Fruit fly (Drosophila melanogaster) whole organism, embryonic: ENCODE data around the gene CG17349.

ENCODE experiments used
- Ada2b ChIP-seq: fragments of 200-800 bp; sonication (Bioruptor generic); IDR thresholded peaks from 2 replicates; pipeline ENCODE4 v1.3.6; 2022; ENCODE audit warnings: missing biosample characterization, missing genetic modification characterization
- Asciz ChIP-seq: fragments of 200-800 bp; sonication (Bioruptor generic); optimal IDR thresholded peaks from 2 replicates; lab custom pipeline; 2017; ENCODE audit warnings: missing biosample characterization, mild to moderate bottlenecking, missing genetic modification characterization, missing genetic modification reagents
- CG10959 ChIP-seq: fragments of 200-800 bp; sonication (Bioruptor generic); IDR thresholded peaks from 2 replicates; pipeline ENCODE4 v1.3.6; 2022; ENCODE audit warnings: missing biosample characterization, missing genetic modification characterization
- CG11560 ChIP-seq: fragments of 200-800 bp; sonication (Bioruptor generic); IDR thresholded peaks from 3 replicates; pipeline ENCODE4 v1.3.6; 2022; ENCODE audit warnings: missing biosample characterization, missing genetic modification characterization
- CG12104 ChIP-seq: fragments of 200-800 bp; sonication (Bioruptor generic); optimal IDR thresholded peaks from 3 replicates; lab custom pipeline; 2016; ENCODE audit warnings: missing biosample characterization, missing genetic modification characterization
- CG13287 ChIP-seq: fragments of 200-800 bp; sonication (Bioruptor generic); IDR thresholded peaks from 2 replicates; pipeline ENCODE4 v1.3.6; 2022; ENCODE audit warnings: missing biosample characterization, missing genetic modification characterization; ENCODE audit not compliant: partially characterized antibody
- CG13775 ChIP-seq: fragments of 200-800 bp; sonication (Bioruptor generic); optimal IDR thresholded peaks from 3 replicates; lab custom pipeline; 2017; ENCODE audit warnings: missing biosample characterization, mild to moderate bottlenecking, missing genetic modification characterization
- CG14667 ChIP-seq: fragments of 200-800 bp; sonication (Bioruptor generic); IDR thresholded peaks from 2 replicates; pipeline ENCODE4 v1.3.6; 2022; ENCODE audit warnings: missing biosample characterization, missing genetic modification characterization
- CG1529 ChIP-seq: fragments of 200-800 bp; sonication (Bioruptor generic); optimal IDR thresholded peaks from 3 replicates; lab custom pipeline; 2018; ENCODE audit warnings: missing biosample characterization, missing genetic modification characterization
- CG17328 ChIP-seq: fragments of 200-800 bp; sonication (Bioruptor generic); IDR thresholded peaks from 2 replicates; pipeline ENCODE4 v1.3.6; 2022; ENCODE audit warnings: missing biosample characterization, missing genetic modification characterization
- CG17359 ChIP-seq: fragments of 200-800 bp; sonication (Bioruptor generic); optimal IDR thresholded peaks from 3 replicates; lab custom pipeline; 2018; ENCODE audit warnings: missing biosample characterization, mild to moderate bottlenecking, missing genetic modification characterization, moderate library complexity
- CG18011 ChIP-seq: fragments of 200-800 bp; sonication (Bioruptor generic); optimal IDR thresholded peaks from 2 replicates; lab custom pipeline; 2017; ENCODE audit warnings: missing biosample characterization, missing genetic modification characterization, mild to moderate bottlenecking, moderate library complexity, missing genotype
- CG2129 ChIP-seq: fragments of 200-800 bp; sonication (Bioruptor generic); IDR thresholded peaks from 2 replicates; pipeline ENCODE4 v1.3.6; 2022; ENCODE audit warnings: missing biosample characterization, missing genetic modification characterization; ENCODE audit not compliant: partially characterized antibody
- CG2678 ChIP-seq: fragments of 200-800 bp; sonication (Bioruptor generic); optimal IDR thresholded peaks from 3 replicates; lab custom pipeline; 2019; ENCODE audit warnings: missing biosample characterization, mild to moderate bottlenecking, missing genetic modification characterization, moderate library complexity
- CG34422 ChIP-seq: fragments of 200-800 bp; sonication (Bioruptor generic); IDR thresholded peaks from 3 replicates; pipeline ENCODE4 v1.3.6; 2022; ENCODE audit warnings: missing biosample characterization, missing genetic modification characterization
- CG4360 ChIP-seq: fragments of 200-800 bp; sonication (Bioruptor generic); IDR thresholded peaks from 2 replicates; pipeline ENCODE4 v1.3.6; 2022; ENCODE audit warnings: missing biosample characterization, missing genetic modification characterization
- CG6254 ChIP-seq: fragments of 200-800 bp; sonication (Bioruptor generic); optimal IDR thresholded peaks from 3 replicates; lab custom pipeline; 2017; ENCODE audit warnings: mild to moderate bottlenecking, missing biosample characterization, missing genetic modification reagents, missing genetic modification characterization
- CG6689 ChIP-seq: fragments of 200-800 bp; sonication (Bioruptor generic); IDR thresholded peaks from 2 replicates; pipeline ENCODE4 v1.3.6; 2022; ENCODE audit warnings: missing biosample characterization, missing genetic modification characterization
- CG6854 ChIP-seq: fragments of 200-800 bp; sonication (Bioruptor generic); optimal IDR thresholded peaks from 3 replicates; lab custom pipeline; 2017; ENCODE audit warnings: missing biosample characterization, mild to moderate bottlenecking, missing genetic modification characterization
- CG8089 ChIP-seq: fragments of 200-800 bp; sonication (Bioruptor generic); optimal IDR thresholded peaks from 3 replicates; lab custom pipeline; 2016; ENCODE audit warnings: missing biosample characterization, missing genetic modification characterization
- CG8290 ChIP-seq, 3 experiments: fragments of 200-800 bp; sonication (Bioruptor generic); optimal IDR thresholded peaks; 2 replicates each; lab custom pipeline; 2016 to 2019; ENCODE audit warnings: missing biosample characterization in 3 of 3, missing genetic modification characterization in 3 of 3, mild to moderate bottlenecking in 2 of 3, moderate library complexity in 1 of 3
- CG8359 ChIP-seq: fragments of 200-800 bp; sonication (Bioruptor generic); optimal IDR thresholded peaks from 2 replicates; lab custom pipeline; 2017; ENCODE audit warnings: missing biosample characterization, mild to moderate bottlenecking, missing genetic modification characterization, borderline replicate concordance
- CG9215 ChIP-seq: fragments of 200-800 bp; sonication (Bioruptor generic); IDR thresholded peaks from 2 replicates; pipeline ENCODE4 v1.3.6; 2022; ENCODE audit warnings: missing biosample characterization, missing genetic modification characterization
- CHES-1-like ChIP-seq: fragments of 200-800 bp; sonication (Bioruptor generic); optimal IDR thresholded peaks from 2 replicates; lab custom pipeline; 2016; ENCODE audit warnings: missing biosample characterization, missing genetic modification characterization
- D19B ChIP-seq: fragments of 200-800 bp; sonication (Bioruptor generic); optimal IDR thresholded peaks from 2 replicates; lab custom pipeline; 2017; ENCODE audit warnings: missing biosample characterization, mild to moderate bottlenecking, missing genetic modification characterization
- ERR ChIP-seq: fragments of 200-800 bp; sonication (Bioruptor generic); optimal IDR thresholded peaks from 2 replicates; lab custom pipeline; 2016; ENCODE audit warnings: missing biosample characterization, missing genetic modification characterization
- Eip74EF ChIP-seq, 2 experiments: fragments of 200-800 bp in 1 of 2; fragments of >200 bp in 1 of 2; sonication (Bioruptor generic) in 1 of 2; optimal IDR thresholded peaks; 2 replicates each; lab custom pipeline; 2017 to 2019; ENCODE audit warnings: missing biosample characterization in 2 of 2, missing genetic modification characterization in 2 of 2, mild to moderate bottlenecking in 1 of 2, moderate library complexity in 1 of 2
- GATAe ChIP-seq: fragments of 200-800 bp; sonication (Bioruptor generic); conservative IDR thresholded peaks from 2 replicates; pipeline ENCODE4 v1.3.6; 2022; ENCODE audit warnings: missing biosample characterization, missing genetic modification characterization
- HLH4C ChIP-seq: fragments of 200-800 bp; sonication (Bioruptor generic); IDR thresholded peaks from 3 replicates; pipeline ENCODE4 v1.3.6; 2022; ENCODE audit warnings: missing biosample characterization, missing genetic modification characterization; ENCODE audit not compliant: partially characterized antibody
- HmgD ChIP-seq: fragments of 200-800 bp; sonication (Bioruptor generic); optimal IDR thresholded peaks from 3 replicates; lab custom pipeline; 2016; ENCODE audit warnings: missing biosample characterization, missing genetic modification characterization
- Hr3 ChIP-seq: fragments of 200-800 bp; sonication (Bioruptor generic); optimal IDR thresholded peaks from 3 replicates; lab custom pipeline; 2016; ENCODE audit warnings: missing biosample characterization, missing genetic modification characterization
- Myb ChIP-seq: fragments of 200-800 bp; sonication (Bioruptor generic); optimal IDR thresholded peaks from 2 replicates; lab custom pipeline; 2016; ENCODE audit warnings: missing biosample characterization, missing genetic modification characterization
- Sin3A ChIP-seq: fragments of >200 bp; optimal IDR thresholded peaks from 2 replicates; lab custom pipeline; 2018
- cad ChIP-seq: fragments of >200 bp; optimal IDR thresholded peaks from 2 replicates; lab custom pipeline; 2017; ENCODE audit warnings: missing biosample characterization, missing genetic modification characterization
- cwo ChIP-seq: fragments of 200-800 bp; sonication (Bioruptor generic); optimal IDR thresholded peaks from 3 replicates; lab custom pipeline; 2017; ENCODE audit warnings: missing biosample characterization, missing genetic modification characterization, mild to moderate bottlenecking, moderate library complexity, missing genetic modification reagents
- dm ChIP-seq: fragments of 200-800 bp; sonication (Bioruptor generic); optimal IDR thresholded peaks from 3 replicates; lab custom pipeline; 2016; ENCODE audit warnings: missing biosample characterization, missing genetic modification characterization
- dmrt99B ChIP-seq: fragments of 200-800 bp; sonication (Bioruptor generic); optimal IDR thresholded peaks from 2 replicates; lab custom pipeline; 2018; ENCODE audit warnings: missing biosample characterization, mild to moderate bottlenecking, missing genetic modification characterization, moderate library complexity
- fu2 ChIP-seq: fragments of 200-800 bp; sonication (Bioruptor generic); optimal IDR thresholded peaks from 2 replicates; lab custom pipeline; 2016; ENCODE audit warnings: missing biosample characterization, missing genetic modification characterization
- gfzf ChIP-seq: fragments of 200-800 bp; sonication (Bioruptor generic); optimal IDR thresholded peaks from 2 replicates; lab custom pipeline; 2016; ENCODE audit warnings: missing biosample characterization, mild to moderate bottlenecking, missing genetic modification characterization, moderate library complexity
- lmd ChIP-seq: fragments of 200-800 bp; sonication (Bioruptor generic); IDR thresholded peaks from 2 replicates; pipeline ENCODE4 v1.3.6; 2022; ENCODE audit warnings: missing biosample characterization, missing genetic modification characterization
- mirr ChIP-seq: fragments of 200-800 bp; sonication (Bioruptor generic); optimal IDR thresholded peaks from 3 replicates; lab custom pipeline; 2018; ENCODE audit warnings: missing biosample characterization, mild to moderate bottlenecking, missing genetic modification characterization
- prd ChIP-seq, 3 experiments: fragments of >200 bp in 2 of 3; fragments of 200-800 bp in 1 of 3; sonication (Bioruptor generic) in 1 of 3; optimal IDR thresholded peaks in 2 of 3; IDR thresholded peaks in 1 of 3; 2 replicates in 2 of 3; 3 replicates in 1 of 3; pipeline versions ENCODE4 v1.3.6 to Lab custom; 2017 to 2022; ENCODE audit warnings: missing biosample characterization in 1 of 3, missing genetic modification characterization in 1 of 3
- repo ChIP-seq: fragments of 200-800 bp; sonication (Bioruptor generic); optimal IDR thresholded peaks from 2 replicates; lab custom pipeline; 2016; ENCODE audit warnings: missing biosample characterization, missing genetic modification characterization
- sc ChIP-seq, 3 experiments: fragments of >200 bp in 2 of 3; fragments of 200-800 bp in 1 of 3; sonication (Bioruptor generic) in 1 of 3; optimal IDR thresholded peaks; 2 replicates in 2 of 3; 3 replicates in 1 of 3; lab custom pipeline; 2017; ENCODE audit warnings: mild to moderate bottlenecking in 1 of 3, missing biosample characterization in 1 of 3, missing genetic modification characterization in 1 of 3, missing genetic modification reagents in 1 of 3
- sima ChIP-seq: fragments of 200-800 bp; sonication (Bioruptor generic); optimal IDR thresholded peaks from 2 replicates; lab custom pipeline; 2016; ENCODE audit warnings: missing biosample characterization, missing genetic modification characterization
- stc ChIP-seq: fragments of 200-800 bp; sonication (Bioruptor generic); IDR thresholded peaks from 2 replicates; pipeline ENCODE4 v1.3.6; 2022; ENCODE audit warnings: missing biosample characterization, missing genetic modification characterization
- toy ChIP-seq: fragments of 200-800 bp; sonication (Bioruptor generic); IDR thresholded peaks from 2 replicates; pipeline ENCODE4 v1.3.6; 2022; ENCODE audit warnings: missing biosample characterization, missing genetic modification characterization
- zen ChIP-seq: fragments of 200-800 bp; sonication (Bioruptor generic); optimal IDR thresholded peaks from 3 replicates; lab custom pipeline; 2018; ENCODE audit warnings: missing biosample characterization, mild to moderate bottlenecking, missing genetic modification characterization, moderate library complexity
- zen2 ChIP-seq: fragments of 200-800 bp; sonication (Bioruptor generic); IDR thresholded peaks from 3 replicates; pipeline ENCODE4 v1.3.6; 2022; ENCODE audit warnings: missing biosample characterization, missing genetic modification characterization; ENCODE audit not compliant: partially characterized antibody

CG17349 gene

DNA sequence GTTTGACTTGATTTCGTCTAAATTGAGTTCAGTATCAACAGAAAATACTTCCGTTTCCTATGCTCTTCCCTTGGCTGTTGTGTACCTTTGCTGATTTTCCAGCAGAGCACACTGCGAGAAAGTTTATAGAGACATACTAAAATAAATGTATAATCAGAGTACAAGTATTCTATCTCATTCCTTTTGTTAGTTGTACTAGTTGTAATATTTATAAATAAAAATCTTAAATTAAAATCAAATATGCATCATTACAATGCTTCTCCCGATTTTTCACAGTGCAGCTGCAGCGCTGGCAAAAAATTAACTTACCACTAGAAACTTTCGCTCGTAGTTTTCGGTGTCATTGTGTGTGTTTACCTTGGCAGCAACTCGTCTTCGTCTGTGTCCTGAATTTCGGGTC lies 35.2 kb upstream of the CG17349 start (continued):
- TF ChIP-seq CG17328 (GFP tag; lab: Robert Waterston, UW) (peak; percentile 69), cad (no peak), HLH4C (GFP tag; lab: Robert Waterston, UW) (no peak), GATAe (GFP tag; lab: Robert Waterston, UW) (no peak), CG12104 (peak; percentile 31), CG8359 (GFP tag; lab: Kevin White, UChicago) (no peak), ERR (GFP tag; lab: Kevin White, UChicago) (no peak), CG11560 (tag; lab: Robert Waterston, UW) (0 out of 3 replicates have a peak, but pooled peaks have one; percentile 11), toy (GFP tag; lab: Robert Waterston, UW) (no peak), Myb (no peak), Eip74EF (GFP tag; optimal IDR thresholded peaks at IDR 0.05; lab: Kevin White, UChicago) (no peak), Asciz (GFP tag; lab: Kevin White, UChicago) (no peak), sc (optimal IDR thresholded peaks at IDR 0.05; lab: Kevin White, UChicago) (no peak), sc (GFP tag; optimal IDR thresholded peaks at IDR 0.05; lab: Kevin White, UChicago) (peak; percentile 45), Ada2b (no peak), CG34422 (GFP tag; lab: Robert Waterston, UW) (peak; percentile 36; the same call in 1 of the 3 replicates), CG4360 (GFP tag; lab: Robert Waterston, UW) (no peak), CG1529 (GFP tag; lab: Kevin White, UChicago) (no peak), CG6254 (GFP tag; lab: Kevin White, UChicago) (peak; percentile 44), mirr (GFP tag; lab: Kevin White, UChicago) (no peak), CG10959 (GFP tag; lab: Robert Waterston, UW) (peak; percentile 33; the same call in 1 of the 2 replicates), cwo (GFP tag; lab: Kevin White, UChicago) (peak; percentile 44), CG17359 (tag; lab: Kevin White, UChicago) (peak; percentile 58), prd (optimal IDR thresholded peaks at IDR 0.05; lab: Kevin White, UChicago) (no peak), prd (GFP tag; IDR thresholded peaks at IDR 0.05; lab: Robert Waterston, UW) (peak; percentile 91), repo (GFP tag; lab: Kevin White, UChicago) (no peak), CG6689 (peak; percentile 76), dm (GFP tag; lab: Kevin White, UChicago) (peak; percentile 2), CG8089 (GFP tag; lab: Kevin White, UChicago) (peak; percentile 14), CG2678 (tag; lab: Kevin White, UChicago) (peak; percentile 71), zen (tag; lab: Kevin White, UChicago) (peak; percentile 89), CG6854 (peak; percentile 46), dmrt99B (peak; percentile 75), CHES-1-like (GFP tag; lab: Kevin White, UChicago) (peak; percentile 6), fu2 (no peak), CG8290 (GFP tag; optimal IDR thresholded peaks at IDR 0.05; lab: Kevin White, UChicago) (no peak), CG8290 (tag; optimal IDR thresholded peaks at IDR 0.05; lab: Kevin White, UChicago) (no peak), CG13287 (GFP tag; lab: Robert Waterston, UW) (no peak), sima (GFP tag; lab: Kevin White, UChicago) (no peak), lmd (peak; percentile 59), CG14667 (GFP tag; lab: Robert Waterston, UW) (peak; percentile 47; the same call in 1 of the 2 replicates), gfzf (GFP tag; lab: Kevin White, UChicago) (no peak), HmgD (no peak), D19B (no peak), Hr3 (GFP tag; lab: Kevin White, UChicago) (peak; percentile 53), CG2129 (GFP tag; lab: Robert Waterston, UW) (no peak), stc (peak; percentile 32; the same call in 1 of the 2 replicates), zen2 (no peak), CG9215 (GFP tag; lab: Robert Waterston, UW) (no peak), Sin3A (lab: Kevin White, UChicago) (no peak), CG18011 (GFP tag; lab: Kevin White, UChicago) (no peak), CG13775 (peak; percentile 67)
